Worm (Caenorhabditis elegans) whole organism, mixed stage, embryonic: Measurements from ENCODE around the gene oops-1.

Source experiments
- M03D4.4 ChIP-seq: sonication (generic microtip); optimal IDR thresholded peaks from 2 replicates; lab custom pipeline; 2017; ENCODE audit warnings: mild to moderate bottlenecking, missing genetic modification characterization, missing compliant biosample characterization
- bed-3 ChIP-seq: fragments of 200-800 bp; sonication (Bioruptor generic); optimal IDR thresholded peaks from 3 replicates; lab custom pipeline; 2018; ENCODE audit warnings: mild to moderate bottlenecking, missing genetic modification characterization, moderate library complexity, missing compliant biosample characterization
- blmp-1 ChIP-seq: fragments of 150-350 bp; optimal IDR thresholded peaks from 2 replicates; lab custom pipeline; 2014; ENCODE audit warnings: missing biosample characterization, missing genetic modification characterization
- ces-1 ChIP-seq: fragments of 150-350 bp; optimal IDR thresholded peaks from 2 replicates; lab custom pipeline; 2014; ENCODE audit warnings: missing biosample characterization, missing genetic modification reagents, missing genetic modification characterization
- drap-1 ChIP-seq: fragments of 200-800 bp; sonication (Bioruptor generic); optimal IDR thresholded peaks from 3 replicates; lab custom pipeline; 2018; ENCODE audit warnings: mild to moderate bottlenecking, missing genetic modification characterization, missing compliant biosample characterization
- elt-1 ChIP-seq: sonication (generic microtip); optimal IDR thresholded peaks from 2 replicates; lab custom pipeline; 2017; ENCODE audit warnings: missing genetic modification characterization, mild to moderate bottlenecking, missing compliant biosample characterization, antibody characterized with exemption, moderate library complexity, borderline replicate concordance; ENCODE audit not compliant: insufficient read depth
- elt-3 ChIP-seq: fragments of 150-350 bp; optimal IDR thresholded peaks from 2 replicates; lab custom pipeline; 2014; ENCODE audit warnings: missing biosample characterization, missing genetic modification characterization
- flh-1 ChIP-seq: fragments of 200-800 bp; sonication (Bioruptor generic); optimal IDR thresholded peaks from 2 replicates; lab custom pipeline; 2018; ENCODE audit warnings: mild to moderate bottlenecking, missing genetic modification characterization, moderate library complexity, missing compliant biosample characterization
- hlh-1 ChIP-seq: fragments of 150-350 bp; optimal IDR thresholded peaks from 2 replicates; lab custom pipeline; 2014; ENCODE audit warnings: missing biosample characterization, missing genetic modification reagents, missing genetic modification characterization
- lin-13 ChIP-seq: fragments of 150-350 bp; optimal IDR thresholded peaks from 2 replicates; lab custom pipeline; 2014; ENCODE audit warnings: missing biosample characterization, missing genetic modification characterization
- lin-32 ChIP-seq: fragments of 200-800 bp; sonication (Bioruptor generic); optimal IDR thresholded peaks from 2 replicates; lab custom pipeline; 2018; ENCODE audit warnings: mild to moderate bottlenecking, missing genetic modification characterization, missing compliant biosample characterization
- lsy-2 ChIP-seq: fragments of 150-350 bp; optimal IDR thresholded peaks from 2 replicates; lab custom pipeline; 2014; ENCODE audit warnings: missing biosample characterization, missing genetic modification characterization
- mab-5 ChIP-seq: fragments of 150-350 bp; optimal IDR thresholded peaks from 2 replicates; lab custom pipeline; 2014; ENCODE audit warnings: missing biosample characterization, missing genetic modification characterization
- mep-1 ChIP-seq: fragments of 150-350 bp; optimal IDR thresholded peaks from 2 replicates; lab custom pipeline; 2017; ENCODE audit warnings: missing biosample characterization, missing genetic modification reagents, missing genetic modification characterization, inconsistent platforms
- mls-2 ChIP-seq: sonication (generic microtip); optimal IDR thresholded peaks from 2 replicates; lab custom pipeline; 2016; ENCODE audit warnings: mild to moderate bottlenecking, missing genetic modification characterization, moderate library complexity, missing compliant biosample characterization
- nhr-12 ChIP-seq: fragments of 150-350 bp; optimal IDR thresholded peaks from 2 replicates; lab custom pipeline; 2014; ENCODE audit warnings: missing biosample characterization, missing genetic modification characterization
- nhr-2 ChIP-seq: fragments of 150-350 bp; optimal IDR thresholded peaks from 2 replicates; lab custom pipeline; 2014; ENCODE audit warnings: missing biosample characterization, missing genetic modification characterization
- nhr-76 ChIP-seq: sonication (generic microtip); optimal IDR thresholded peaks from 2 replicates; lab custom pipeline; 2017; ENCODE audit warnings: missing biosample characterization, missing genetic modification characterization
- pha-4 ChIP-seq: fragments of 150-350 bp; optimal IDR thresholded peaks from 2 replicates; lab custom pipeline; 2018; ENCODE audit warnings: missing biosample characterization, missing genetic modification reagents, missing genetic modification characterization
- sem-2 ChIP-seq: fragments of 200-800 bp; sonication (Bioruptor generic); optimal IDR thresholded peaks from 2 replicates; lab custom pipeline; 2018; ENCODE audit warnings: mild to moderate bottlenecking, missing genetic modification characterization, missing compliant biosample characterization
- snpc-4 ChIP-seq: fragments of 150-350 bp; optimal IDR thresholded peaks from 2 replicates; lab custom pipeline; 2014; ENCODE audit warnings: missing biosample characterization, missing genetic modification characterization
- sptf-1 ChIP-seq: sonication (generic microtip); optimal IDR thresholded peaks from 2 replicates; lab custom pipeline; 2017; ENCODE audit warnings: mild to moderate bottlenecking, missing genetic modification characterization, moderate library complexity, missing compliant biosample characterization
- tbx-8 ChIP-seq: fragments of 200-800 bp; sonication (Bioruptor generic); optimal IDR thresholded peaks from 2 replicates; lab custom pipeline; 2018; ENCODE audit warnings: mild to moderate bottlenecking, missing genetic modification characterization, moderate library complexity, missing compliant biosample characterization
- unc-39 ChIP-seq: fragments of 150-350 bp; optimal IDR thresholded peaks from 2 replicates; lab custom pipeline; 2014; ENCODE audit warnings: missing biosample characterization, missing genetic modification characterization
- unc-62 ChIP-seq: fragments of 150-350 bp; optimal IDR thresholded peaks from 2 replicates; lab custom pipeline; 2014; ENCODE audit warnings: missing biosample characterization, missing genetic modification reagents, missing genetic modification characterization
- ztf-11 ChIP-seq: fragments of 150-350 bp; optimal IDR thresholded peaks from 2 replicates; lab custom pipeline; 2014; ENCODE audit warnings: missing biosample characterization, missing genetic modification characterization

The oops-1 gene

DNA sequence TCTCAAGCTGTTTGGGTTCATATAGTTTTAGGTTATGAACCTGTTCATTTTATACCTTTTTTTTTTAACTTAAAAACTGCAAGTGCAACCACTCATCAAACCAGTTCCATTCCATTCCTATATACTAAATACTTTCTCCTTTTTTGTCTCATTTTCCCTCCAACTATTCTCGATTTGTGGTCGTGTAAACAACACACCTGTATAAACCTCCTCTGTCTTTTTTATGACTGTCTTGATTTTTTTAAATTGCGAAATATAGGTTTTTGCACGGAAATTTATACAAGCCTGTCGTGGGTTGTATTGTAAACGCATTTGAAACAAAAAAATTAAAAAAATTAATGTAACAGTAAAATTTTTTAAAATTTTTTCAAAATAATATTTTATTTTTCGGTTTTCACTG lies 2.5 kb upstream of the oops-1 start:
- no peak for TF ChIP-seq ztf-11 (tag; lab: Kevin White, UChicago)
- TF ChIP-seq tbx-8 (GFP tag; lab: Kevin White, UChicago), result no peak
- TF ChIP-seq blmp-1 (tag; lab: Kevin White, UChicago), result no peak
- TF ChIP-seq ces-1 (GFP tag; lab: Kevin White, UChicago), result no peak
- TF ChIP-seq, all 35 proteins: peak for 0

DNA sequence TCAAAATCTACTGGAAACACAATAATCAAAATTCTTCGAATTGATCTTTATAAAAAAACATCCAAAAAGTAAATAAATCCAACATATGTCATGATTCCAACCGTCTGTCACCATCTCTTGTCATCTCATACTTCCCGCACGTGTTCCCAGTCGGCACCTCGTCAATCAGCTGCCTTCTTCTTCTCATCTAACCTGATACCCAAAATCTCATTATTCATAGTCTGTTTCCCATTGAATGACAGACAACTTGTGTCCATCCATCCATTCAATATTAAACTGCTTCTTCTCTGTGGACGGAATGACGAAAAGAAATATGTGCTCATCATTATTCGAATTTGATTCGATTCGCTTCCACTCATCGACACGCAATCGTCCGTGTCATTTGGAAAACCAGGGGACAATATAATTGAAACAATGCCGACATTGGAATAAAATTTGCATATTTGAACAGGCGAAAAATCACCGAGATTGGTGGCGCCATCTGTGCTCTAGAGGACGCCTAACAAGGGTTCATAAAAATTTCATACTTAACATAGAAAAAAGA lies 2.8 kb downstream of the oops-1 start:
- TF ChIP-seq lin-13 (tag; lab: Kevin White, UChicago), result no peak
- no peak for TF ChIP-seq unc-39 (tag; lab: Kevin White, UChicago)
- TF ChIP-seq nhr-76 (tag; lab: Kevin White, UChicago), result no peak
- TF ChIP-seq unc-62, result peak; percentile 100
- no peak for TF ChIP-seq elt-1 (tag; lab: Kevin White, UChicago)
- TF ChIP-seq mab-5 (tag; lab: Kevin White, UChicago), result no peak
- peak; percentile 52 for TF ChIP-seq hlh-1 (tag; lab: Kevin White, UChicago)
- no peak for TF ChIP-seq drap-1 (GFP tag; lab: Kevin White, UChicago)
- TF ChIP-seq elt-3 (tag; lab: Kevin White, UChicago), result no peak
- no peak for TF ChIP-seq nhr-2

ce11 chrIV:5809733-5810132 lies 4.2 kb downstream of the oops-1 start:
- no peak for TF ChIP-seq ztf-11 (tag; lab: Kevin White, UChicago)
- TF ChIP-seq lin-32, result no peak
- peak; percentile 79 for TF ChIP-seq ces-1 (GFP tag; lab: Kevin White, UChicago)
- no peak for TF ChIP-seq snpc-4 (tag; lab: Kevin White, UChicago)
- TF ChIP-seq M03D4.4 (tag; lab: Kevin White, UChicago), result no peak
- TF ChIP-seq unc-62, result peak; percentile 7
- no peak for TF ChIP-seq bed-3 (GFP tag; lab: Kevin White, UChicago)
- no peak for TF ChIP-seq hlh-1 (tag; lab: Kevin White, UChicago)
- no peak for TF ChIP-seq flh-1 (GFP tag; lab: Kevin White, UChicago)
- TF ChIP-seq drap-1 (GFP tag; lab: Kevin White, UChicago), result no peak
- TF ChIP-seq unc-39 (tag; lab: Kevin White, UChicago), result no peak

DNA sequence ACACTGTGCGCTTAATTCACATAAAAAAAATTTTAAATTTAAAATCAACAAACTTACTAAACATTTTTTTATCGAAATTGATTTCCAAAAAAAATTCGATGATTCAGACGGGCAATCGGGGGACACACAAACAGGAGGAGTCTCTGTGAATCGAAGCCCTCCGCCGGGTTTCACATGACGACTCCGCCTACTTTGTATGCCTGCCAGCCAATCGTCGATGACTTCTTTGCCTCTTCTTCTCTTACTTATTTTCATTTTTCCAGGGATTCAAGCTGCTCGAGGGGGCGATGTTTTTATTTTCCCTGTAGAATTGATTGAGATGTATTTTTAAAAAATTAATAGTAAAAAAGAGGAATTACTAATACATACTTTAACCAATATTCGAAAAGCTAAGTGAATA lies 7.0 kb downstream of the oops-1 start, which contains the start of gene lntl-1:
lntl-1 (minus strand) TSS at position 185 of the 400 bp plus-strand sequence.
- TF ChIP-seq lsy-2 (tag; lab: Kevin White, UChicago), result peak; percentile 30
- TF ChIP-seq nhr-12 (tag; lab: Kevin White, UChicago), result no peak

DNA sequence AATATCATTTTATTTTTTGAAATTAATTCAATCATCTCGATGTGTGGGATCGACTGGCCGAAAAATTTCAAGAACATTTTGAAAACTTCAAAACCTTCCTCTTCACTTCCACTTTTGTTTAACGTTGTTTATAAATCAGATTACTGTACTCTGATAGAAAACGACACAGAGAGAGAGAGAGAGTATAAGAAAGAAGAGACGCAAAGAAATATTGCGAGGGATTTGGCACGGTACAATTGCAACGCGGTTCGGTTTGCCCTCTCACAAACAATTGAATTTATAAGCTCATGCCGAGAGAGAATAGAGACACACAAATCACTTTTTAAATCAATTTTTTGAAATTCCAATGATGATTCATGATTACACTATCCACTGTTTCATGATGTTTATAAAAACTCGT lies 7.6 kb downstream of the oops-1 start:
- no peak for TF ChIP-seq mls-2
- no peak for TF ChIP-seq unc-39 (tag; lab: Kevin White, UChicago)
- TF ChIP-seq nhr-2, result no peak
- no peak for TF ChIP-seq M03D4.4 (tag; lab: Kevin White, UChicago)
- no peak for TF ChIP-seq bed-3 (GFP tag; lab: Kevin White, UChicago)
- no peak for TF ChIP-seq elt-3 (tag; lab: Kevin White, UChicago)
- TF ChIP-seq pha-4, result no peak
- no peak for TF ChIP-seq sem-2 (GFP tag; lab: Kevin White, UChicago)
- no peak for TF ChIP-seq hlh-1 (tag; lab: Kevin White, UChicago)
- TF ChIP-seq unc-62, result no peak
- TF ChIP-seq sptf-1 (tag; lab: Kevin White, UChicago), result no peak

DNA sequence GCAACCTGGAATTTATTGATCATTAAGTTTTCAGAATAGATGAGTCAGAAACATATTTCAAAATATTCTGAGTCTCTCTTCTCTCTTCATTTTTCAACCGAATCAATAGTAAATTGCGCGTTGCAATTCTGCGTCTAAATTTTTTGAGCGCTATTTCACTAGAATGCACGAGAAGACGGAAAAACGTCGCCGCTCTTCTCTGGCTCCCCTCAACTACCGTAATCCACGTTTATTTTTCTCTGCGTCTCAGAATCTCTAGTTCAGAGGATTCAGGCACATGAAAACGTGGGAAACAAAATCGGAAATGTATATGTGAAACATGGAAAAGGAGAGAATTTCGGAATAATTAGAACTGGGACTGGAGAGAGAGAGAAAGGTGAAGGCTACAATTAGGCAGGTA lies 8.5 kb downstream of the oops-1 start:
- TF ChIP-seq lsy-2 (tag; lab: Kevin White, UChicago) (peak; percentile 87), ces-1 (GFP tag; lab: Kevin White, UChicago) (peak; percentile 54), elt-3 (tag; lab: Kevin White, UChicago) (no peak), unc-62 (no peak), pha-4 (no peak), mep-1 (tag; lab: Kevin White, UChicago) (no peak)

DNA sequence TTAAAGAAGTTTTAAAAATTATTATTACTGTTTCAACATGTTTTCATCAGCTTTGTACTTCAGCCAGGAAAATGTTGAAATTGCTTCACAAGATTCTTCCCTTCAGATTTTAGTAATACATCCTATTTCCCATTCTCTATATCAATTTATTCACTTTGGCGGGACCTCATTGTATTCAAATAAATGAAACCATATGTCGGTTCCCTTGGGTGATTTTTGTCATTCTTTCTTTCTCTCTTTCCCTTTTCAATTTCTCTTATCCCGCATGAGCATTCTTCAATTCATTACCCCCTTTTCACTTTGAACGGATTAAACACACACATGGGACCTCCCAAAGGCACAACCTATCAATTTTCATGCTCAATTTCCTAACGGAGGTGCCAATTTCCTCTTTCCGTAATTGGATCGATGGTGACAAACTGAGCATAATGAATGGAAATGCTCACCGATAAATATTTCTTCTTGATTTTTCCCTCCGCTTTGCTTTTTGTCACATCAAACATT lies 10.4 kb downstream of the oops-1 start:
- peak; percentile 95 for TF ChIP-seq ces-1 (GFP tag; lab: Kevin White, UChicago)
- TF ChIP-seq unc-62, result no peak
